Fruit fly (Drosophila melanogaster): Measurements from ENCODE around the gene Or2a.

Or2a gene

DNA sequence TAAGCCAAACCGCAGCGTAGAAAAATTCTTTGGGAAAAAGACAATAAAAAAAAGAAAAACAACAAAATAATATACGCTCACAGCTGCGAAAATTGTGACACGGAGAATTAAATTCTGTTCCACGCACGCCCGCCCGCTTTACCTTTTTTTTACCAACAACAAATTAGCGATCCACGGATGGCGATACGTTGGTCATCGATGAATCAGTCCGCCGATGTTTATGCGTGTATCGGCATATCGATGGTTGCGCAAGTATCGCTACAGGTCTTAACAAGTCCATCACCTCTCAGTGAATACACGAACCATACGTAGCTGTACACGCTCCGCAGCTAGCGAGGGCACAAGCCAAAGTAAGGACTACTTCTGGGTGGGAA, 24.5 kb downstream of the Or2a start, which contains the start of gene CG2924:
Gene CG2924, minus strand, starts transcription at position 205 of the 374 bp plus-strand sequence.
- TF ChIP-seq CG4496 (GFP tag; IDR thresholded peaks at IDR 0.05), result peak; percentile 26; the same call in 2 of the 3 replicates
- TF ChIP-seq CG13204 (GFP tag; optimal IDR thresholded peaks at IDR 0.05), result no peak
- TF ChIP-seq Ets98B (GFP tag; IDR thresholded peaks at IDR 0.05), result peak; percentile 33
- peak; percentile 37; the same call in 1 of the 2 replicates for TF ChIP-seq rn (GFP tag; IDR thresholded peaks at IDR 0.05)

DNA sequence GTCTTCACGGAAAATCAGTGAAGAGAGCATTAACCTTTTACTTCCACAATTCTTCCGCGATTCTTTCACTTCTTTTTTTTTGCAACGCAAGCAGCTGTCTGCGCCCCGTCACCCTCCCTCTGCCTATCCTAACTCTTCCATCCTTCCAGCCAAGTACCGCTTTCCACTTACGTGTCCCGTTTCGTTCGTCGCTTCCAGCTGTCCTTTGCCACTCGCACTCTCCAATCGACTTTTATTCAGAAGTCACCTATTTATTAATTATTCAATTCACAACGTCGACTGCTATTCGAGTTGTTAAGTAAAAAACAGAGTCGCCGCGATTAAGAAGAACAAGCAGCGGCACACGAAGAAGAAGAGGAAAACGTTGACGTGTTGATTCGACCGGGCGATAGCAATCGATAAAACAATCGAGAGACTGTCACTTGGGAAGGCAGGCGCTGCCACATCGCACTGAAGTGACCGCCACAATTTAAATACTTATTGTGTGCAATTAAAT, 28.7 kb downstream of the Or2a start, which contains the start of gene Grp170:
Gene Grp170, minus strand, starts transcription at position 365 of the 496 bp plus-strand sequence.
- TF ChIP-seq CG13204 (GFP tag; optimal IDR thresholded peaks at IDR 0.05) (peak; percentile 5), D1 (tag; optimal IDR thresholded peaks at IDR 0.05) (no peak), CG34367 (tag; optimal IDR thresholded peaks at IDR 0.05) (no peak), CG15710 (tag; optimal IDR thresholded peaks at IDR 0.05) (no peak), rn (GFP tag; IDR thresholded peaks at IDR 0.05) (no peak), Ets98B (GFP tag; IDR thresholded peaks at IDR 0.05) (no peak; the same call in 1 of the 2 replicates), fd96Ca (GFP tag; IDR thresholded peaks at IDR 0.05) (no peak; the same call in 2 of the 3 replicates), CG10348 (GFP tag; IDR thresholded peaks at IDR 0.05) (no peak), CG8159 (tag; optimal IDR thresholded peaks at IDR 0.05) (no peak), Pif1B (GFP tag; optimal IDR thresholded peaks at IDR 0.05) (peak; percentile 28), CG14655 (GFP tag; optimal IDR thresholded peaks at IDR 0.05) (no peak), CG12605 (GFP tag; IDR thresholded peaks at IDR 0.05) (no peak), CG9948 (tag; optimal IDR thresholded peaks at IDR 0.05) (no peak), EcR (GFP tag; optimal IDR thresholded peaks at IDR 0.05) (peak; percentile 93)

DNA sequence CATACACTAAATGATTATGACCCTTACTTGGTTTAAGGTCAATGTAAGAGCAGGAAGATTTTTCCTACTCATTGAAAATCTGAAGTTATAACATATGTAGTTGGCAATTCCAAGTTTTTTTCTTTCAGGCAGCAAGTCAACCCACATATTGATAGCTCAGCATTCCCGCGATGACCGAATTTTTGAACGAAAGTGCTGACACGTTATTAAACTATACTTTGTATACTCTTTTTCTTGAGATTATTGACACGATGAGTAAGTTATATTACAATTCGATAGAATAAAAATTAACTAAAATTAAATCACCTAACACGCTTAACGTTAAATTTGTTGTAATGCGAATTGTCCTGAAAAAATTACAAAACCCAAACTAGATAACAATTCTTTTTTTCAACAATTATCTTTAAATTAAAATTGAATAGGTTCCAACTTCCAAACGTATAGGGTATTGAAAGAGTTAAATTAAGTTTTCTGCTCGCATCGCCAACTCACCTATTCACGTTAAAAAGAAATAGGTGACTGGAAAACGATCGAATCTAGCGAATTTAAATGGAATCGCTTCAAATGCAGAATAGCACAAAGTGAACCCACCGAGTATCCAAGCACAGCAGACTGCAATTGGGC, 29.3 kb downstream of the Or2a start, which contains the start of gene Vml:
Gene Vml, plus strand, starts transcription at position 574 of the 624 bp plus-strand sequence.
- TF ChIP-seq EcR (GFP tag; optimal IDR thresholded peaks at IDR 0.05) (no peak), Pif1A (GFP tag; optimal IDR thresholded peaks at IDR 0.05) (no peak), CG8159 (tag; optimal IDR thresholded peaks at IDR 0.05) (no peak), CG9948 (tag; optimal IDR thresholded peaks at IDR 0.05) (no peak), CG34367 (tag; optimal IDR thresholded peaks at IDR 0.05) (no peak), rn (GFP tag; IDR thresholded peaks at IDR 0.05) (no peak), CG15710 (tag; optimal IDR thresholded peaks at IDR 0.05) (no peak), CG12605 (GFP tag; IDR thresholded peaks at IDR 0.05) (no peak), D1 (tag; optimal IDR thresholded peaks at IDR 0.05) (no peak), gl (tag; optimal IDR thresholded peaks at IDR 0.05) (no peak), CG4496 (GFP tag; IDR thresholded peaks at IDR 0.05) (no peak), Pif1B (GFP tag; optimal IDR thresholded peaks at IDR 0.05) (no peak), CG32121 (GFP tag; IDR thresholded peaks at IDR 0.05) (no peak), CG8301 (tag; optimal IDR thresholded peaks at IDR 0.05) (no peak), Snoo (tag; optimal IDR thresholded peaks at IDR 0.05) (no peak)

DNA sequence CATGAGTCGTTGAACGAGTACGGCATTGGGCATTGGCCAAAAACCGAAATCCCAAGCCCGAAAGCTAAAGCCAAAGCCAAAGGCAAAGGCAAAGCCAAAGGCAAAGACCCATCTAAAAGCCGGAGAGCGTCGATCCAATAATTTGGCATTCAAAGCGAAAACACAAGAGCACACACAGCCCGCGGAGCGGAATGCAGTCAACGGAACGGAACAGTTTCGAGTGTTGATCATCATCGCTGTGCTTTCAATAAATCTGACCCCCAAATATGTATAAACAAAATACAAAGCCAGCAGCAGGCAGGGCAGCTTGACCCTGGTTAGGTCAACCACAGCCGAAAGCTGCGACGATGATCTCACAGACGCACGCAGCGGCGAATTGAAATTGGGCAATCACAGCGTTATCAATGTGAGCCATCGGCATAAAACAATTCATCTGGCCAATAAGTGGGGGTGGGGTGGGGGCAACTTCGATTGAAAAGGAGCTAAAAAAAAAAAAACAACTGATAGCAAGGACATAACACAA, 32.8 kb downstream of the Or2a start:
- no peak for TF ChIP-seq fd96Ca (GFP tag; IDR thresholded peaks at IDR 0.05)
- no peak for TF ChIP-seq EcR (GFP tag; optimal IDR thresholded peaks at IDR 0.05)
- no peak for TF ChIP-seq CG17806 (tag; optimal IDR thresholded peaks at IDR 0.05)
- TF ChIP-seq CG14655 (GFP tag; optimal IDR thresholded peaks at IDR 0.05), result no peak
- TF ChIP-seq CG8159 (tag; optimal IDR thresholded peaks at IDR 0.05), result no peak
- TF ChIP-seq CG12605 (GFP tag; IDR thresholded peaks at IDR 0.05), result no peak
- TF ChIP-seq CG13204 (GFP tag; optimal IDR thresholded peaks at IDR 0.05), result no peak
- no peak for TF ChIP-seq rn (GFP tag; IDR thresholded peaks at IDR 0.05)
- TF ChIP-seq CG10348 (GFP tag; IDR thresholded peaks at IDR 0.05), result no peak
- no peak for TF ChIP-seq CG34367 (tag; optimal IDR thresholded peaks at IDR 0.05)
- TF ChIP-seq gl (tag; optimal IDR thresholded peaks at IDR 0.05), result no peak
- TF ChIP-seq CG15710 (tag; optimal IDR thresholded peaks at IDR 0.05), result no peak
- TF ChIP-seq Pif1A (GFP tag; optimal IDR thresholded peaks at IDR 0.05), result no peak
- no peak for TF ChIP-seq CG4496 (GFP tag; IDR thresholded peaks at IDR 0.05)
- no peak for TF ChIP-seq Ets98B (GFP tag; IDR thresholded peaks at IDR 0.05)
- TF ChIP-seq D1 (tag; optimal IDR thresholded peaks at IDR 0.05), result no peak
- TF ChIP-seq CG32121 (GFP tag; IDR thresholded peaks at IDR 0.05), result no peak

DNA sequence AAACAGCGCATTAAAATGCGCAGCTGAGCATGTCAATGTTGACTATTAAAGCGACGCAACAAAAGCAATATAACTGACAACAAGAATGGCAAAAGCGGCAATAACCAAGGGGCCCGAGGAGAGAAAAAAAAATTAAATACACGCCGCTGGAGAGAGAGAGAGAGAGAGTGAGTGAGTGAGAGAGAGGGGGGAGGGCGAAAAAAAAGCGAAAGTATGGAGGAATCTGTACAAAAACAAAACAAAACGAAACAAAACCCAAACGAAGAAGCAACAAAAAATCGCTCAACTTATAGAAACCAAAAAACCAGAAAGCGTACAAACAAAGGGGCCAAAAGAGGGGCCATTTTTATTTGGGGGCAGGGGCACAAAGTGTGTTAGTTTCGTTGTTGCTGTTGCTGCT, 37.4 kb downstream of the Or2a start:
- TF ChIP-seq Ets98B (GFP tag; IDR thresholded peaks at IDR 0.05) (no peak), CG32121 (GFP tag; IDR thresholded peaks at IDR 0.05) (no peak), CG15710 (tag; optimal IDR thresholded peaks at IDR 0.05) (peak; percentile 2), CG12605 (GFP tag; IDR thresholded peaks at IDR 0.05) (peak; percentile 41; the same call in 1 of the 2 replicates)

DNA sequence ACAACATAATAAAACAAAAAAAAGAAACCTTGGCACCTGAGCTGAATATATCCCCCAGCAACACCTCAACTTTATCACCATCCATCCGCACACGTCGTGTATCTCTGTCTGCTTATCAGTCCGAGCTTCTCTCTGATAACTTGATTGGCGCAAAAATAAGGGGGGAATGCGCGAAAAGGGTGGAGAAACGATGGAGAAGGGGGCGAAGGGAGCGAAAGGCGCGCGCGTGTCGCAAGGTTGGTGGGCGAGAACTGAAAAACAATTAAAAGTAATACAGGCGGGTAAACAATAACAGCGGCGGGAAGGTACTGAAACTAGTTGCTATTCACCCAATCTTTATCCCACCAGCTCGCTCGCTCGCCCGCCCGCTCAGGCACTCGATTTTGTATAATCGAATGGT, 40.2 kb downstream of the Or2a start:
- TF ChIP-seq CG32121 (GFP tag; IDR thresholded peaks at IDR 0.05), result no peak
- TF ChIP-seq fd96Ca (GFP tag; IDR thresholded peaks at IDR 0.05), result 0 out of 3 replicates have a peak, but pooled peaks have one; percentile 11
- no peak for TF ChIP-seq EcR (GFP tag; optimal IDR thresholded peaks at IDR 0.05)

DNA sequence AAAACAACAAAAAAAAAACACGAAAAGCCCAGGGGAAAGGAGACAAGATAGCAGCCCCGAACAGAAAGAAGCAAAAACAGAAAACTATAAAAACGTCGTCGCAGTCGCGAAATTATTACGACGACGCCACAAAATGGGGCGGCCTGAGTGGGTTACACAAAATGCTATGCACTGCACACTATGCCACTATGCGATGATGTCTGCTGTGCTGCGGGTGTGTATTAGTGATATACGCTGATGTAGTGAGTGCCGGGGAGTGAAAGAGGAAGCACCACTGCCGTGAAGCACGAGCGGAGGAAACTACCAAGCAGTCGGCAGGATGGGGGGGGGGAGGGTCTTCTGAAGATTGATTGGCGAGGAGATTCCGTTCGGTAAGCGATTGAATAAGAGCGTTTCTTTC, 41.0 kb downstream of the Or2a start:
- TF ChIP-seq CG17806 (tag; optimal IDR thresholded peaks at IDR 0.05) (no peak), Ets98B (GFP tag; IDR thresholded peaks at IDR 0.05) (peak; percentile 43; the same call in 1 of the 2 replicates), CG4496 (GFP tag; IDR thresholded peaks at IDR 0.05) (peak; percentile 61; the same call in 1 of the 3 replicates), gl (tag; optimal IDR thresholded peaks at IDR 0.05) (no peak), CG34367 (tag; optimal IDR thresholded peaks at IDR 0.05) (no peak), D1 (tag; optimal IDR thresholded peaks at IDR 0.05) (no peak), CG15710 (tag; optimal IDR thresholded peaks at IDR 0.05) (no peak), CG13204 (GFP tag; optimal IDR thresholded peaks at IDR 0.05) (peak; percentile 54), fd96Ca (GFP tag; IDR thresholded peaks at IDR 0.05) (peak; percentile 47; the same call in 1 of the 3 replicates), CG9948 (tag; optimal IDR thresholded peaks at IDR 0.05) (no peak), Pif1B (GFP tag; optimal IDR thresholded peaks at IDR 0.05) (no peak), Pif1A (GFP tag; optimal IDR thresholded peaks at IDR 0.05) (no peak), CG12605 (GFP tag; IDR thresholded peaks at IDR 0.05) (peak; percentile 38; the same call in 1 of the 2 replicates), CG8159 (tag; optimal IDR thresholded peaks at IDR 0.05) (no peak), CG32121 (GFP tag; IDR thresholded peaks at IDR 0.05) (0 out of 2 replicates have a peak, but pooled peaks have one; percentile 30), EcR (GFP tag; optimal IDR thresholded peaks at IDR 0.05) (no peak), CG14655 (GFP tag; optimal IDR thresholded peaks at IDR 0.05) (peak; percentile 6), rn (GFP tag; IDR thresholded peaks at IDR 0.05) (no peak), Snoo (tag; optimal IDR thresholded peaks at IDR 0.05) (no peak), CG8301 (tag; optimal IDR thresholded peaks at IDR 0.05) (no peak), CG10348 (GFP tag; IDR thresholded peaks at IDR 0.05) (no peak)
